Worm (Caenorhabditis elegans) whole organism, midembryonic: ENCODE data around the gene catp-4.

Source experiments
- T22C8.4 ChIP-seq: fragments of 200-800 bp; sonication (Bioruptor generic); IDR thresholded peaks from 2 replicates; pipeline ENCODE4 v1.3.6; 2022; ENCODE audit warnings: missing genetic modification characterization, missing compliant biosample characterization
- cog-1 ChIP-seq: sonication (generic microtip); optimal IDR thresholded peaks from 2 replicates; lab custom pipeline; 2016; ENCODE audit warnings: missing genetic modification characterization, missing compliant biosample characterization
- flt-1 ChIP-seq: fragments of 200-800 bp; sonication (Bioruptor generic); IDR thresholded peaks from 2 replicates; pipeline ENCODE4 v1.3.6; 2022; ENCODE audit warnings: missing genetic modification characterization, missing compliant biosample characterization
- klf-2 ChIP-seq: fragments of 200-800 bp; sonication (Bioruptor generic); conservative IDR thresholded peaks from 2 replicates; pipeline ENCODE4 v1.3.6; 2022; ENCODE audit warnings: missing genetic modification reagents, missing genetic modification characterization, missing compliant biosample characterization
- med-1 ChIP-seq: sonication (generic microtip); optimal IDR thresholded peaks from 2 replicates; lab custom pipeline; 2017; ENCODE audit warnings: missing genetic modification characterization, mild to moderate bottlenecking, missing compliant biosample characterization, antibody characterized with exemption, missing genetic modification reagents; ENCODE audit not compliant: insufficient read depth
- ref-1 ChIP-seq: fragments of 200-800 bp; sonication (Bioruptor generic); conservative IDR thresholded peaks from 2 replicates; pipeline ENCODE4 v1.3.6; 2022; ENCODE audit warnings: missing genetic modification reagents, missing genetic modification characterization, missing compliant biosample characterization
- tab-1 ChIP-seq: fragments of 200-800 bp; sonication (Bioruptor generic); IDR thresholded peaks from 2 replicates; pipeline ENCODE4 v1.3.6; 2022; ENCODE audit warnings: missing genetic modification characterization, missing compliant biosample characterization
- ztf-23 ChIP-seq: fragments of 200-800 bp; sonication (Bioruptor generic); IDR thresholded peaks from 2 replicates; pipeline ENCODE4 v1.3.6; 2022; ENCODE audit warnings: missing genetic modification reagents, missing genetic modification characterization, missing compliant biosample characterization
- ztf-29 ChIP-seq: fragments of 200-800 bp; sonication (Bioruptor generic); IDR thresholded peaks from 2 replicates; pipeline ENCODE4 v1.3.6; 2022; ENCODE audit warnings: missing genetic modification reagents, missing genetic modification characterization, missing compliant biosample characterization

Gene catp-4

DNA sequence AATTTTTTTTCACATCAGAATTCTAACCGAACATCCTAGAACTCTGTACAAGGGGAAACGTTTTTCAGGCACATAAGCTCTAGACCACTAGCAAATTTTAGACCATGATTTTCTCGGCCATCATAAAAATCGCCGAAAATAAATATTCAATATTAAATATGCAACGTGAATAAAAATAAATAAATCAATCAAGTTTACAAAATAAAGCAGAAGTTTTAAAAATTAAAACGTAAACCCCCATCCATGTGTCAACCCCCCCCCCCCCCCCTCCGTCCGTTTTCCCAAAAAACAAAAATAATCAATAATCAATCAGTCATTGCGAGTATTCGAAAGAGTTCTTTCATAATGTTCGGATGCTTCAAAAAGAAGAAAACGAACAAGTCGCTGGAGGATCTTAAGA lies at the start of gene catp-4:
Gene catp-4, plus strand, starts transcription at position 301 of the 400 bp plus-strand sequence.
- TF ChIP-seq cog-1 (tag; lab: Kevin White, UChicago) (no peak), ref-1 (GFP tag; lab: Robert Waterston, UW) (no peak), T22C8.4 (GFP tag; lab: Robert Waterston, UW) (no peak), flt-1 (GFP tag; lab: Robert Waterston, UW) (no peak), ztf-29 (GFP tag; lab: Robert Waterston, UW) (no peak), tab-1 (GFP tag; lab: Robert Waterston, UW) (no peak), ztf-23 (GFP tag; lab: Robert Waterston, UW) (no peak), med-1 (GFP tag; lab: Kevin White, UChicago) (no peak), klf-2 (no peak)

DNA sequence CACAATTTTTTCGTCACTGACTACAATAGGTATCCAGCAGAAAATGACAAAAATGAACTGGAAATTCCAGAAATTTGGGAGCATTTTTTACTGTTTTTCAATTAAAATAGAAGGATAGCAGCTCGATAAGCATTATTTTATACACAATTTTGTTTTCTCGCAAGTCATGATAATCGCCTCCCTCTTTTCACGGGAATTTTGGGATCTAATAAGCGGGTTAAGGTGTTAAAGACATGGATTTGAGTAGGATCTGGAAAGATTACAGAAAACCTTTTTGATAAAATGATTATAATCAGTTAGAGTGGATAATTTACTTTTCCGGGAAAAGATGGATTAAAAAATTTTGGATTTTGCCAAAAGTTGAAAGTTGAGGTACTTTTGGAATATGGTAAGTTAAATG lies 44.7 kb upstream of the catp-4 start, which contains the start of gene gcy-29:
Gene gcy-29, minus strand, starts transcription at position 101 of the 400 bp plus-strand sequence.
- TF ChIP-seq ztf-29 (GFP tag; lab: Robert Waterston, UW) (no peak), ztf-23 (GFP tag; lab: Robert Waterston, UW) (no peak), cog-1 (tag; lab: Kevin White, UChicago) (no peak), T22C8.4 (GFP tag; lab: Robert Waterston, UW) (no peak), ref-1 (GFP tag; lab: Robert Waterston, UW) (no peak), med-1 (GFP tag; lab: Kevin White, UChicago) (no peak), flt-1 (GFP tag; lab: Robert Waterston, UW) (no peak), klf-2 (no peak), tab-1 (GFP tag; lab: Robert Waterston, UW) (no peak)

ce11 chrII:14550613-14551012 lies 42.8 kb upstream of the catp-4 start, which contains the start of gene nlp-41:
Gene nlp-41 (plus strand): TSS chrII:14550913.
- TF ChIP-seq T22C8.4 (GFP tag; lab: Robert Waterston, UW) (no peak), ref-1 (GFP tag; lab: Robert Waterston, UW) (no peak), tab-1 (GFP tag; lab: Robert Waterston, UW) (no peak), ztf-23 (GFP tag; lab: Robert Waterston, UW) (no peak), klf-2 (no peak), med-1 (GFP tag; lab: Kevin White, UChicago) (no peak), cog-1 (tag; lab: Kevin White, UChicago) (no peak), flt-1 (GFP tag; lab: Robert Waterston, UW) (no peak), ztf-29 (GFP tag; lab: Robert Waterston, UW) (no peak)

DNA sequence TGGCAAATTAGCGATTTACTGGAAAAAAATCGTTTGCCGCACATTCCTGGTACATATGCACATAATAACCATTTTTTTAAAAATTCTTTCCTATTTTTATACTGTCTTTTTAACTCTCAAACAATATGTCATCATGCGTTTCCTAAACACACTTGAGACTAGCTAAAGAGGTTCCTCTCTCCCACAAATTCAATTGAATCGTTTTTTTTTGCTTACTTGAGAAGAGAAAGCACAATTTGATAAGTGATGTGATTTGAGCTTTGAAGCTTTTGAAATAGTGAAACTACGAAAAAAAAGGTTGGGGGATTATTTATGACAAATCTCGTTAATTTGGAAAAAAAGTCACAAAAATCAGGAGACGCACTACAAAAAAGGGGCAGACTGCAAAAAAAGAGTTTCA lies 38.4 kb upstream of the catp-4 start:
- TF ChIP-seq ztf-29 (GFP tag; lab: Robert Waterston, UW) (no peak), klf-2 (no peak), flt-1 (GFP tag; lab: Robert Waterston, UW) (no peak), T22C8.4 (GFP tag; lab: Robert Waterston, UW) (no peak)

- TF ChIP-seq cog-1 (tag; lab: Kevin White, UChicago) (peak; percentile 61), flt-1 (GFP tag; lab: Robert Waterston, UW) (peak; percentile 91), ztf-23 (GFP tag; lab: Robert Waterston, UW) (peak; percentile 92), klf-2 (peak; percentile 79), ztf-29 (GFP tag; lab: Robert Waterston, UW) (peak; percentile 74)
Measured at ce11 chrII:14561549-14562115, 31.7 kb upstream of the catp-4 start, which contains the start of gene mog-4. Gene mog-4 (minus strand): TSS chrII:14561599.

ce11 chrII:14567811-14568210 lies 25.6 kb upstream of the catp-4 start:
- TF ChIP-seq cog-1 (tag; lab: Kevin White, UChicago): no peak
- TF ChIP-seq T22C8.4 (GFP tag; lab: Robert Waterston, UW): no peak
- TF ChIP-seq flt-1 (GFP tag; lab: Robert Waterston, UW): no peak
- TF ChIP-seq ztf-23 (GFP tag; lab: Robert Waterston, UW): 0 out of 2 replicates have a peak, but pooled peaks have one; percentile 41

DNA sequence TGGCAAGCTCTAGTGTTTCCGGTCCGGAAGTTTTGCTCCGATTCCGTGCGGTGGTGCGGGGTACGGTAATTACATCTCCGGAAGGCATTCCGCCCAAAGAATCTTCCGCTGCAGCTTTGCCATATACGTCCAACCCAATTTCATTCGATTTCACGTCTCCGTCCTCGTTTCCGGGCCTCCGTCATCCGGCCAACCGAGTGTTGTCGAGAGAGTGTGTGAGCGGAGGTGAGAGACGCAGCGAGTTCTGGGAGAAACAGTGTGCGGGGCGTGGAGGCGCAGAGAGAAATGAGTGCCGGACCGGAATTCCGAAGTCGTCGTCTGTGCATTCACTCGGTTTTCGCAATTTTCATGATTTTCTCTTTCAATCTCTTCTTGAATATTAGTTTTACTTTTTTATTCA lies 24.1 kb upstream of the catp-4 start:
- no peak for TF ChIP-seq med-1 (GFP tag; lab: Kevin White, UChicago)
- no peak for TF ChIP-seq tab-1 (GFP tag; lab: Robert Waterston, UW)
- no peak for TF ChIP-seq ztf-29 (GFP tag; lab: Robert Waterston, UW)
- TF ChIP-seq T22C8.4 (GFP tag; lab: Robert Waterston, UW): no peak
- no peak for TF ChIP-seq flt-1 (GFP tag; lab: Robert Waterston, UW)
- TF ChIP-seq ref-1 (GFP tag; lab: Robert Waterston, UW): no peak
- TF ChIP-seq klf-2: no peak
- TF ChIP-seq ztf-23 (GFP tag; lab: Robert Waterston, UW): no peak
- TF ChIP-seq cog-1 (tag; lab: Kevin White, UChicago): no peak

DNA sequence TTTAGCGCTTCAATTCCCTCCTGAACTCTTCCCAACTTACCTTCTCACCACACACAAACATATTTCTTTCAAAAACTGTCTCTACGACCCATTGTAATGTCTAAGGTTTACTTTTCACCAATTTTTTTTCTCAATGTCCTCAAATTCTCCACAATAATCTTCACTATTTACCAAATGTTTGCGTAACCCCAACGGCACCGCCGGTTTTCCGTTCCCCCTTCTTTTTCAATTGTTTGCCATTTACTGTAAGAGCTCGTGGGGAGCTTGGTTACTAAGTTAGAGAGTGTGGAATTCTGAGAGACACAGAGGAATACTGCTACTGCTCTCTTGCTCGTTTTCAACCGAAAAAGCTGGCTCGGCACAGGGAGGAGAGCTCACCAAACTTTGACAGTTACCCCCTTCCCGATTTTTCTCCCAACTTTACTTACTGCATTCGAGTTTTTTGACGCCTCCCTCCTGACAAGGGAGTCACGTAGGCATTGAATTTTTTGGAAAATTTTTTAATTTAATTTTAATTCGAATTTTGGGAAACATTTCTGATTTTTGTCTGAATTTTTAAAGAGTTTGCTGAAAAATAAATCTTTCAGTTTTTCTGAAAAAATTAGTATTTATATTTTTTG lies 22.7 kb upstream of the catp-4 start:
- TF ChIP-seq med-1 (GFP tag; lab: Kevin White, UChicago) (no peak), tab-1 (GFP tag; lab: Robert Waterston, UW) (no peak), ztf-23 (GFP tag; lab: Robert Waterston, UW) (no peak), flt-1 (GFP tag; lab: Robert Waterston, UW) (no peak), klf-2 (no peak), T22C8.4 (GFP tag; lab: Robert Waterston, UW) (no peak), ztf-29 (GFP tag; lab: Robert Waterston, UW) (no peak)

- TF ChIP-seq ztf-23 (GFP tag; lab: Robert Waterston, UW) (no peak), ref-1 (GFP tag; lab: Robert Waterston, UW) (no peak), med-1 (GFP tag; lab: Kevin White, UChicago) (no peak), cog-1 (tag; lab: Kevin White, UChicago) (no peak), flt-1 (GFP tag; lab: Robert Waterston, UW) (no peak), tab-1 (GFP tag; lab: Robert Waterston, UW) (no peak)
Measured at ce11 chrII:14573315-14573714, 20.1 kb upstream of the catp-4 start, which contains the start of gene madf-5. Gene madf-5 (plus strand): TSS chrII:14573615.
